Worm (Caenorhabditis elegans) whole organism, mixed stage, embryonic: ENCODE data around the gene cutl-22.

Experiments
- elt-1 ChIP-seq: sonication (generic microtip); optimal IDR thresholded peaks from 2 replicates; lab custom pipeline; 2017; ENCODE audit warnings: missing genetic modification characterization, mild to moderate bottlenecking, missing compliant biosample characterization, antibody characterized with exemption, moderate library complexity, borderline replicate concordance; ENCODE audit not compliant: insufficient read depth
- hlh-1 ChIP-seq: fragments of 150-350 bp; optimal IDR thresholded peaks from 2 replicates; lab custom pipeline; 2014; ENCODE audit warnings: missing biosample characterization, missing genetic modification reagents, missing genetic modification characterization
- nhr-12 ChIP-seq: fragments of 150-350 bp; optimal IDR thresholded peaks from 2 replicates; lab custom pipeline; 2014; ENCODE audit warnings: missing biosample characterization, missing genetic modification characterization
- nhr-237 ChIP-seq: fragments of 150-350 bp; optimal IDR thresholded peaks from 2 replicates; lab custom pipeline; 2014; ENCODE audit warnings: missing biosample characterization, missing genetic modification characterization
- nhr-28 ChIP-seq: fragments of 150-350 bp; optimal IDR thresholded peaks from 2 replicates; lab custom pipeline; 2014; ENCODE audit warnings: missing biosample characterization, missing genetic modification characterization
- nhr-76 ChIP-seq: sonication (generic microtip); optimal IDR thresholded peaks from 2 replicates; lab custom pipeline; 2017; ENCODE audit warnings: missing biosample characterization, missing genetic modification characterization
- snpc-4 ChIP-seq: fragments of 150-350 bp; optimal IDR thresholded peaks from 2 replicates; lab custom pipeline; 2014; ENCODE audit warnings: missing biosample characterization, missing genetic modification characterization
- unc-62 ChIP-seq: fragments of 150-350 bp; optimal IDR thresholded peaks from 2 replicates; lab custom pipeline; 2014; ENCODE audit warnings: missing biosample characterization, missing genetic modification reagents, missing genetic modification characterization
- ztf-11 ChIP-seq: fragments of 150-350 bp; optimal IDR thresholded peaks from 2 replicates; lab custom pipeline; 2014; ENCODE audit warnings: missing biosample characterization, missing genetic modification characterization

- TF ChIP-seq nhr-237 = no peak
- TF ChIP-seq nhr-76 (tag; lab: Kevin White, UChicago) = no peak
- TF ChIP-seq elt-1 = no peak
- no peak for TF ChIP-seq nhr-12 (tag; lab: Kevin White, UChicago)
- no peak for TF ChIP-seq nhr-28 (tag; lab: Kevin White, UChicago)
- no peak for TF ChIP-seq unc-62 (GFP tag; lab: Kevin White, UChicago)
- no peak for TF ChIP-seq hlh-1 (tag; lab: Kevin White, UChicago)
- TF ChIP-seq snpc-4 (tag; lab: Kevin White, UChicago) = no peak
- TF ChIP-seq ztf-11 (tag; lab: Kevin White, UChicago) = no peak
These were observed at the start of gene cutl-22 for ce11 chrV:1141433-1141832.
